Worm (Caenorhabditis elegans) whole organism, L1 larva: ENCODE results near the gene rbm-25.

Experiments used
- C16A3.4 ChIP-seq: fragments of 150-350 bp; optimal IDR thresholded peaks from 2 replicates; lab custom pipeline; 2014; ENCODE audit warnings: missing biosample characterization, missing genetic modification characterization
- C34B4.2 ChIP-seq: sonication (generic microtip); optimal IDR thresholded peaks from 2 replicates; lab custom pipeline; 2017; ENCODE audit warnings: mild to moderate bottlenecking, missing genetic modification characterization, missing compliant biosample characterization
- F16B12.6 ChIP-seq: fragments of 150-350 bp; optimal IDR thresholded peaks from 2 replicates; lab custom pipeline; 2014; ENCODE audit warnings: missing biosample characterization, missing genetic modification characterization
- ama-1 ChIP-seq: fragments of 150-350 bp; optimal IDR thresholded peaks from 2 replicates; lab custom pipeline; 2014
- ceh-90 ChIP-seq: sonication (generic microtip); optimal IDR thresholded peaks from 2 replicates; lab custom pipeline; 2016; ENCODE audit warnings: missing genetic modification characterization, missing compliant biosample characterization
- dpl-1 ChIP-seq, 3 experiments: fragments of 150-350 bp in 2 of 3; sonication (generic microtip) in 1 of 3; optimal IDR thresholded peaks; 2 replicates each; lab custom pipeline; 2014 to 2017; ENCODE audit warnings: missing biosample characterization in 3 of 3, missing genetic modification characterization in 3 of 3, missing genetic modification reagents in 3 of 3
- dsc-1 ChIP-seq: sonication (generic microtip); optimal IDR thresholded peaks from 2 replicates; lab custom pipeline; 2016; ENCODE audit warnings: mild to moderate bottlenecking, missing genetic modification characterization, missing compliant biosample characterization
- efl-1 ChIP-seq, 4 experiments: fragments of 150-350 bp; optimal IDR thresholded peaks in 3 of 4; peaks in 1 of 4; 1 replicate in 1 of 4; 2 replicates in 3 of 4; lab custom pipeline; 2014; ENCODE audit warnings: missing biosample characterization in 2 of 4, missing genetic modification characterization in 2 of 4, missing genetic modification reagents in 2 of 4
- efl-3 ChIP-seq: fragments of 200-800 bp; sonication (Bioruptor generic); optimal IDR thresholded peaks from 2 replicates; lab custom pipeline; 2018; ENCODE audit warnings: mild to moderate bottlenecking, missing genetic modification characterization, missing compliant biosample characterization
- egl-13 ChIP-seq: sonication (generic microtip); optimal IDR thresholded peaks from 2 replicates; lab custom pipeline; 2016; ENCODE audit warnings: missing genotype, missing genetic modification reagents, missing genetic modification characterization, missing compliant biosample characterization
- egl-27 ChIP-seq, 2 experiments: fragments of 150-350 bp in 1 of 2; sonication (generic microtip); optimal IDR thresholded peaks; 3 replicates each; lab custom pipeline; 2017 to 2018; ENCODE audit warnings: missing biosample characterization in 2 of 2, missing genetic modification characterization in 2 of 2, missing genetic modification reagents in 2 of 2
- elt-3 ChIP-seq, 6 experiments: fragments of 150-350 bp in 1 of 6; sonication (generic microtip); optimal IDR thresholded peaks; 2 replicates each; lab custom pipeline; 2017 to 2018; ENCODE audit warnings: missing biosample characterization in 6 of 6, missing genetic modification characterization in 6 of 6, inconsistent platforms in 1 of 6
- ets-5 ChIP-seq: fragments of 200-800 bp; sonication (Bioruptor generic); IDR thresholded peaks from 2 replicates; pipeline ENCODE4 v1.3.6; 2022; ENCODE audit warnings: missing genetic modification characterization, missing compliant biosample characterization
- fkh-10 ChIP-seq: sonication (generic microtip); optimal IDR thresholded peaks from 2 replicates; lab custom pipeline; 2017; ENCODE audit warnings: missing biosample characterization, missing genetic modification reagents, missing genetic modification characterization
- fkh-4 ChIP-seq: sonication (generic microtip); optimal IDR thresholded peaks from 2 replicates; lab custom pipeline; 2016; ENCODE audit warnings: missing compliant biosample characterization, missing genetic modification characterization, borderline replicate concordance
- fkh-8 ChIP-seq: sonication (generic microtip); optimal IDR thresholded peaks from 2 replicates; lab custom pipeline; 2016; ENCODE audit warnings: mild to moderate bottlenecking, missing genetic modification characterization, missing compliant biosample characterization
- fos-1 ChIP-seq: fragments of 150-350 bp; optimal IDR thresholded peaks from 2 replicates; lab custom pipeline; 2014; ENCODE audit warnings: missing biosample characterization, missing genetic modification characterization
- grh-1 ChIP-seq: fragments of 200-800 bp; sonication (Bioruptor generic); IDR thresholded peaks from 2 replicates; pipeline ENCODE4 v1.3.6; 2022; ENCODE audit warnings: missing genetic modification reagents, missing genetic modification characterization, missing compliant biosample characterization
- hlh-4 ChIP-seq: sonication (generic microtip); optimal IDR thresholded peaks from 2 replicates; lab custom pipeline; 2016; ENCODE audit warnings: mild to moderate bottlenecking, missing genetic modification characterization, missing compliant biosample characterization
- hpl-2 ChIP-seq: fragments of 150-350 bp; optimal IDR thresholded peaks from 2 replicates; lab custom pipeline; 2014; ENCODE audit warnings: missing biosample characterization, missing genetic modification reagents, missing genetic modification characterization
- isw-1 ChIP-seq: fragments of 200-800 bp; sonication (Bioruptor generic); IDR thresholded peaks from 2 replicates; pipeline ENCODE4 v1.3.6; 2022; ENCODE audit warnings: missing genetic modification characterization, missing compliant biosample characterization
- jun-1 ChIP-seq: fragments of 150-350 bp; optimal IDR thresholded peaks from 2 replicates; lab custom pipeline; 2014; ENCODE audit warnings: missing biosample characterization, missing genetic modification reagents, missing genetic modification characterization
- lin-13 ChIP-seq: fragments of 150-350 bp; optimal IDR thresholded peaks from 2 replicates; lab custom pipeline; 2014; ENCODE audit warnings: missing biosample characterization, missing genetic modification reagents, missing genetic modification characterization
- lin-14 ChIP-seq: fragments of 200-800 bp; sonication (Bioruptor generic); optimal IDR thresholded peaks from 2 replicates; lab custom pipeline; 2018; ENCODE audit warnings: mild to moderate bottlenecking, missing genetic modification characterization, moderate library complexity, missing compliant biosample characterization
- lin-15B ChIP-seq: fragments of 150-350 bp; sonication (generic microtip); optimal IDR thresholded peaks from 3 replicates; lab custom pipeline; 2014; ENCODE audit warnings: missing biosample characterization, missing genetic modification characterization
- lsy-2 ChIP-seq, 2 experiments: fragments of 150-350 bp; optimal IDR thresholded peaks; 2 replicates each; lab custom pipeline; 2014; ENCODE audit warnings: missing biosample characterization in 2 of 2, missing genetic modification characterization in 2 of 2
- mab-9 ChIP-seq: fragments of 200-800 bp; sonication (Bioruptor generic); IDR thresholded peaks from 2 replicates; pipeline ENCODE4 v1.3.6; 2022; ENCODE audit warnings: missing genetic modification reagents, missing genetic modification characterization, missing compliant biosample characterization
- nhr-11 ChIP-seq: fragments of 150-350 bp; optimal IDR thresholded peaks from 2 replicates; lab custom pipeline; 2014; ENCODE audit warnings: missing biosample characterization, missing genetic modification characterization
- nhr-12 ChIP-seq: sonication (generic microtip); optimal IDR thresholded peaks from 2 replicates; lab custom pipeline; 2017; ENCODE audit warnings: missing biosample characterization, missing genetic modification characterization
- nhr-19 ChIP-seq: fragments of 200-800 bp; sonication (Bioruptor generic); conservative IDR thresholded peaks from 2 replicates; pipeline ENCODE4 v1.3.6; 2022; ENCODE audit warnings: missing genetic modification characterization, missing compliant biosample characterization
- nhr-20 ChIP-seq: sonication (generic microtip); optimal IDR thresholded peaks from 2 replicates; lab custom pipeline; 2016; ENCODE audit warnings: mild to moderate bottlenecking, missing genetic modification characterization, missing compliant biosample characterization
- nhr-28 ChIP-seq: fragments of 150-350 bp; optimal IDR thresholded peaks from 2 replicates; lab custom pipeline; 2014; ENCODE audit warnings: missing biosample characterization, missing genetic modification characterization
- nhr-47 ChIP-seq: sonication (generic microtip); optimal IDR thresholded peaks from 2 replicates; lab custom pipeline; 2016; ENCODE audit warnings: mild to moderate bottlenecking, missing genetic modification characterization, moderate library complexity, missing compliant biosample characterization
- nhr-71 ChIP-seq: sonication (generic microtip); optimal IDR thresholded peaks from 2 replicates; lab custom pipeline; 2016; ENCODE audit warnings: mild to moderate bottlenecking, missing genetic modification characterization, moderate library complexity, missing compliant biosample characterization
- nhr-76 ChIP-seq: sonication (generic microtip); optimal IDR thresholded peaks from 2 replicates; lab custom pipeline; 2017; ENCODE audit warnings: missing biosample characterization, missing genetic modification characterization
- nhr-77 ChIP-seq: fragments of 150-350 bp; optimal IDR thresholded peaks from 2 replicates; lab custom pipeline; 2014; ENCODE audit warnings: missing biosample characterization, missing genetic modification characterization
- nhr-90 ChIP-seq: sonication (generic microtip); optimal IDR thresholded peaks from 2 replicates; lab custom pipeline; 2016; ENCODE audit warnings: mild to moderate bottlenecking, missing genetic modification characterization, missing compliant biosample characterization; ENCODE audit not compliant: poor library complexity
- pag-3 ChIP-seq: sonication (generic microtip); optimal IDR thresholded peaks from 2 replicates; lab custom pipeline; 2017; ENCODE audit warnings: missing genetic modification characterization, mild to moderate bottlenecking, missing compliant biosample characterization, antibody characterized with exemption, borderline replicate concordance; ENCODE audit not compliant: insufficient read depth
- pax-3 ChIP-seq: fragments of 200-800 bp; sonication (Bioruptor generic); optimal IDR thresholded peaks from 2 replicates; lab custom pipeline; 2018; ENCODE audit warnings: mild to moderate bottlenecking, missing genetic modification characterization, moderate library complexity, missing compliant biosample characterization
- pqm-1 ChIP-seq: sonication (generic microtip); optimal IDR thresholded peaks from 3 replicates; lab custom pipeline; 2017; ENCODE audit warnings: missing biosample characterization, missing genetic modification characterization
- skn-1 ChIP-seq: fragments of 150-350 bp; optimal IDR thresholded peaks from 2 replicates; lab custom pipeline; 2014; ENCODE audit warnings: missing biosample characterization, missing genetic modification characterization
- snpc-4 ChIP-seq: fragments of 150-350 bp; optimal IDR thresholded peaks from 2 replicates; lab custom pipeline; 2014; ENCODE audit warnings: missing biosample characterization, missing genetic modification characterization
- snu-23 ChIP-seq: sonication (generic microtip); optimal IDR thresholded peaks from 2 replicates; lab custom pipeline; 2016; ENCODE audit warnings: missing genetic modification characterization, missing compliant biosample characterization
- swsn-7 ChIP-seq: sonication (generic microtip); optimal IDR thresholded peaks from 2 replicates; lab custom pipeline; 2016; ENCODE audit warnings: missing genetic modification characterization, missing compliant biosample characterization
- tbx-2 ChIP-seq: sonication (generic microtip); optimal IDR thresholded peaks from 2 replicates; lab custom pipeline; 2016; ENCODE audit warnings: missing genetic modification characterization, missing compliant biosample characterization
- tlp-1 ChIP-seq: fragments of 150-350 bp; optimal IDR thresholded peaks from 2 replicates; lab custom pipeline; 2014; ENCODE audit warnings: missing biosample characterization, missing genetic modification characterization
- unc-62 ChIP-seq: fragments of 150-350 bp; optimal IDR thresholded peaks from 2 replicates; lab custom pipeline; 2014; ENCODE audit warnings: missing biosample characterization, missing genetic modification reagents, missing genetic modification characterization
- vab-15 ChIP-seq: sonication (generic microtip); optimal IDR thresholded peaks from 2 replicates; lab custom pipeline; 2017; ENCODE audit warnings: missing genotype, mild to moderate bottlenecking, missing genetic modification characterization, missing compliant biosample characterization
- xbp-1 ChIP-seq: sonication (generic microtip); optimal IDR thresholded peaks from 2 replicates; lab custom pipeline; 2016; ENCODE audit warnings: missing genetic modification characterization, missing compliant biosample characterization
- ztf-11 ChIP-seq, 2 experiments: sonication (generic microtip); optimal IDR thresholded peaks; 2 replicates each; lab custom pipeline; 2016 to 2017; ENCODE audit warnings: missing genetic modification characterization in 2 of 2, missing biosample characterization in 1 of 2, missing compliant biosample characterization in 1 of 2

The rbm-25 gene

ce11 chrV:12542683-12543319, 44.8 kb downstream of the rbm-25 start:
- no peak for TF ChIP-seq swsn-7 (tag; lab: Kevin White, UChicago)
- TF ChIP-seq fkh-10 (GFP tag; lab: Kevin White, UChicago), result no peak
- TF ChIP-seq pqm-1 (tag; lab: Kevin White, UChicago), result no peak
- no peak for TF ChIP-seq fkh-4 (tag; lab: Kevin White, UChicago)
- no peak for TF ChIP-seq hpl-2
- TF ChIP-seq nhr-28 (tag; lab: Kevin White, UChicago), result no peak
- TF ChIP-seq nhr-77, result no peak
- TF ChIP-seq lsy-2 (tag; optimal IDR thresholded peaks at IDR 0.05; lab: Kevin White, UChicago), result peak in 1 of 2 experiments; percentile 2

- no peak for TF ChIP-seq egl-13
- TF ChIP-seq pax-3 (tag; lab: Kevin White, UChicago), result peak; percentile 48
- TF ChIP-seq nhr-47 (tag; lab: Kevin White, UChicago), result peak; percentile 39
- TF ChIP-seq efl-3, result no peak
- TF ChIP-seq nhr-19 (GFP tag; lab: Robert Waterston, UW), result peak; percentile 54
- no peak for TF ChIP-seq tlp-1
- peak; percentile 38 for TF ChIP-seq C16A3.4 (tag; lab: Kevin White, UChicago)
- TF ChIP-seq fkh-8, result no peak
- peak; percentile 92 for TF ChIP-seq ama-1 (lab: Kevin White, UChicago)
- no peak for TF ChIP-seq ets-5 (GFP tag; lab: Robert Waterston, UW)
- TF ChIP-seq nhr-11, result no peak
- no peak for TF ChIP-seq C34B4.2 (tag; lab: Kevin White, UChicago)
- TF ChIP-seq nhr-28 (tag; lab: Kevin White, UChicago), result no peak
- no peak for TF ChIP-seq isw-1 (GFP tag; lab: Robert Waterston, UW)
- TF ChIP-seq mab-9, result no peak
- peak in 1 of 3 experiments; percentile 9 for TF ChIP-seq dpl-1 (GFP tag; optimal IDR thresholded peaks at IDR 0.05; lab: Kevin White, UChicago)
- peak; percentile 66 for TF ChIP-seq nhr-71 (tag; lab: Kevin White, UChicago)
- no peak for TF ChIP-seq nhr-76 (tag; lab: Kevin White, UChicago)
- no peak for TF ChIP-seq xbp-1 (tag; lab: Kevin White, UChicago)
- TF ChIP-seq hpl-2, result no peak
- no peak for TF ChIP-seq nhr-12 (tag; lab: Kevin White, UChicago)
- TF ChIP-seq lin-13 (GFP tag; lab: Kevin White, UChicago), result peak; percentile 52
- no peak for TF ChIP-seq lin-15B (tag; lab: Kevin White, UChicago)
- peak; percentile 46 for TF ChIP-seq tbx-2
- TF ChIP-seq pag-3 (tag; lab: Kevin White, UChicago), result no peak
- no peak for TF ChIP-seq unc-62 (GFP tag; lab: Kevin White, UChicago)
- TF ChIP-seq nhr-77, result no peak
- no peak for TF ChIP-seq ztf-11 (tag; optimal IDR thresholded peaks at IDR 0.05; lab: Kevin White, UChicago)
- TF ChIP-seq nhr-90 (tag; lab: Kevin White, UChicago), result peak; percentile 50
- no peak for TF ChIP-seq snpc-4 (tag; lab: Kevin White, UChicago)
- peak in 1 of 2 experiments; percentile 2 for TF ChIP-seq efl-1 (optimal IDR thresholded peaks at IDR 0.05; lab: Kevin White, UChicago)
- peak in 1 of 2 experiments; percentile 92 for TF ChIP-seq efl-1 (GFP tag; optimal IDR thresholded peaks at IDR 0.05 in 1 of 2; lab: Kevin White, UChicago)
- TF ChIP-seq hlh-4 (tag; lab: Kevin White, UChicago), result no peak
- TF ChIP-seq fos-1 (tag; lab: Kevin White, UChicago), result peak; percentile 16
- no peak for TF ChIP-seq egl-27 (tag; optimal IDR thresholded peaks at IDR 0.05; lab: Kevin White, UChicago)
- TF ChIP-seq dsc-1 (tag; lab: Kevin White, UChicago), result no peak
- peak; percentile 54 for TF ChIP-seq nhr-20 (tag; lab: Kevin White, UChicago)
- TF ChIP-seq skn-1 (tag; lab: Kevin White, UChicago), result no peak
- TF ChIP-seq F16B12.6 (tag; lab: Kevin White, UChicago), result no peak
- peak; percentile 30 for TF ChIP-seq snu-23 (GFP tag; lab: Kevin White, UChicago)
- TF ChIP-seq ceh-90 (tag; lab: Kevin White, UChicago), result no peak
- TF ChIP-seq elt-3 (tag; optimal IDR thresholded peaks at IDR 0.05; lab: Kevin White, UChicago), result peak; percentile 4 to 90 (median 66)
- TF ChIP-seq grh-1 (GFP tag; lab: Robert Waterston, UW), result peak; percentile 59
- TF ChIP-seq lin-14 (GFP tag; lab: Kevin White, UChicago), result peak; percentile 55
- no peak for TF ChIP-seq jun-1 (tag; lab: Kevin White, UChicago)
- no peak for TF ChIP-seq vab-15 (tag; lab: Kevin White, UChicago)
These were observed 50.8 kb downstream of the rbm-25 start for ce11 chrV:12548830-12549229.
